Fruit fly (Drosophila melanogaster) whole organism, embryonic: ENCODE data around the gene SelG.

Source experiments
- B-H1 ChIP-seq: fragments of 200-800 bp; sonication (Bioruptor generic); IDR thresholded peaks from 3 replicates; pipeline ENCODE4 v1.3.6; 2022; ENCODE audit warnings: missing biosample characterization, missing genetic modification characterization
- B-H2 ChIP-seq: fragments of 200-800 bp; sonication (Bioruptor generic); optimal IDR thresholded peaks from 2 replicates; lab custom pipeline; 2018; ENCODE audit warnings: missing biosample characterization, mild to moderate bottlenecking, missing genetic modification characterization
- CG11504 ChIP-seq: fragments of 200-800 bp; sonication (Bioruptor generic); optimal IDR thresholded peaks from 3 replicates; lab custom pipeline; 2019; ENCODE audit warnings: missing biosample characterization, mild to moderate bottlenecking, missing genetic modification characterization, moderate library complexity
- CG11723 ChIP-seq: fragments of 200-800 bp; sonication (Bioruptor generic); optimal IDR thresholded peaks from 2 replicates; lab custom pipeline; 2017; ENCODE audit warnings: missing biosample characterization, mild to moderate bottlenecking, missing genetic modification characterization
- CG12104 ChIP-seq: fragments of 200-800 bp; sonication (Bioruptor generic); optimal IDR thresholded peaks from 3 replicates; lab custom pipeline; 2016; ENCODE audit warnings: missing biosample characterization, missing genetic modification characterization
- CG13123 ChIP-seq: fragments of 200-800 bp; sonication (Bioruptor generic); optimal IDR thresholded peaks from 2 replicates; lab custom pipeline; 2016; ENCODE audit warnings: missing biosample characterization, missing genetic modification characterization
- CG14860 ChIP-seq: fragments of 200-800 bp; sonication (Bioruptor generic); IDR thresholded peaks from 3 replicates; pipeline ENCODE4 v1.3.6; 2022; ENCODE audit warnings: missing biosample characterization, missing genetic modification characterization; ENCODE audit not compliant: partially characterized antibody
- CG14965 ChIP-seq: fragments of 200-800 bp; sonication (Bioruptor generic); optimal IDR thresholded peaks from 2 replicates; lab custom pipeline; 2016; ENCODE audit warnings: missing biosample characterization, missing genetic modification characterization, borderline replicate concordance
- CG17802 ChIP-seq: fragments of 200-800 bp; sonication (Bioruptor generic); optimal IDR thresholded peaks from 2 replicates; lab custom pipeline; 2018; ENCODE audit warnings: missing biosample characterization, mild to moderate bottlenecking, missing genetic modification characterization, moderate library complexity
- CG32532 ChIP-seq: fragments of 200-800 bp; sonication (Bioruptor generic); IDR thresholded peaks from 2 replicates; pipeline ENCODE4 v1.3.6; 2022; ENCODE audit warnings: missing biosample characterization, missing genetic modification characterization
- CG32772 ChIP-seq: fragments of 200-800 bp; sonication (Bioruptor generic); IDR thresholded peaks from 2 replicates; pipeline ENCODE4 v1.3.6; 2022; ENCODE audit warnings: missing biosample characterization, missing genetic modification characterization
- CG4424 ChIP-seq: fragments of 200-800 bp; sonication (Bioruptor generic); optimal IDR thresholded peaks from 3 replicates; lab custom pipeline; 2016; ENCODE audit warnings: missing biosample characterization, missing genetic modification characterization
- CG5180 ChIP-seq: fragments of 200-800 bp; sonication (Bioruptor generic); optimal IDR thresholded peaks from 3 replicates; lab custom pipeline; 2017; ENCODE audit warnings: missing biosample characterization, missing genetic modification characterization, mild to moderate bottlenecking, moderate library complexity, missing genetic modification reagents
- CG6791 ChIP-seq: fragments of 200-800 bp; sonication (Bioruptor generic); IDR thresholded peaks from 3 replicates; pipeline ENCODE4 v1.3.6; 2022; ENCODE audit warnings: missing biosample characterization, missing genetic modification characterization; ENCODE audit not compliant: partially characterized antibody
- CG8478 ChIP-seq: fragments of >200 bp; optimal IDR thresholded peaks from 2 replicates; lab custom pipeline; 2018
- CG9215 ChIP-seq: fragments of 200-800 bp; sonication (Bioruptor generic); IDR thresholded peaks from 2 replicates; pipeline ENCODE4 v1.3.6; 2022; ENCODE audit warnings: missing biosample characterization, missing genetic modification characterization
- CG9876 ChIP-seq: fragments of 200-800 bp; sonication (Bioruptor generic); optimal IDR thresholded peaks from 2 replicates; lab custom pipeline; 2016; ENCODE audit warnings: missing biosample characterization, missing genetic modification characterization
- CTCF ChIP-seq: fragments of 200-800 bp; sonication (Bioruptor generic); optimal IDR thresholded peaks from 2 replicates; lab custom pipeline; 2017; ENCODE audit warnings: missing biosample characterization, mild to moderate bottlenecking, missing genetic modification characterization, moderate library complexity
- CkIIα-i1 ChIP-seq: fragments of 200-800 bp; sonication (Bioruptor generic); IDR thresholded peaks from 2 replicates; pipeline ENCODE4 v1.3.6; 2022; ENCODE audit warnings: missing biosample characterization, missing genetic modification characterization
- Drgx ChIP-seq: fragments of 200-800 bp; sonication (Bioruptor generic); IDR thresholded peaks from 2 replicates; pipeline ENCODE4 v1.3.6; 2022; ENCODE audit warnings: missing biosample characterization, missing genetic modification characterization
- Gsc ChIP-seq: fragments of 200-800 bp; sonication (Bioruptor generic); IDR thresholded peaks from 2 replicates; pipeline ENCODE4 v1.3.6; 2022; ENCODE audit warnings: missing biosample characterization, missing genetic modification characterization
- HLHmδ ChIP-seq: fragments of 200-800 bp; sonication (Bioruptor generic); optimal IDR thresholded peaks from 2 replicates; lab custom pipeline; 2018; ENCODE audit warnings: missing biosample characterization, mild to moderate bottlenecking, missing genetic modification characterization, moderate library complexity
- Lhr ChIP-seq: fragments of 200-800 bp; sonication (Bioruptor generic); optimal IDR thresholded peaks from 3 replicates; lab custom pipeline; 2017; ENCODE audit warnings: mild to moderate bottlenecking, missing biosample characterization, missing genetic modification reagents, missing genetic modification characterization
- NC2α ChIP-seq: fragments of 200-800 bp; sonication (Bioruptor generic); optimal IDR thresholded peaks from 2 replicates; lab custom pipeline; 2016; ENCODE audit warnings: missing biosample characterization, missing genetic modification characterization
- Rfx ChIP-seq: fragments of 200-800 bp; sonication (Bioruptor generic); IDR thresholded peaks from 2 replicates; pipeline ENCODE4 v1.3.6; 2022; ENCODE audit warnings: missing biosample characterization, missing genetic modification characterization
- Sry-β ChIP-seq: fragments of 200-800 bp; sonication (Bioruptor generic); optimal IDR thresholded peaks from 2 replicates; lab custom pipeline; 2018; ENCODE audit warnings: missing biosample characterization, mild to moderate bottlenecking, missing genetic modification characterization, moderate library complexity
- ab ChIP-seq: fragments of 200-800 bp; sonication (Bioruptor generic); optimal IDR thresholded peaks from 2 replicates; lab custom pipeline; 2016; ENCODE audit warnings: missing biosample characterization, missing genetic modification characterization
- az2 ChIP-seq: fragments of 200-800 bp; sonication (Bioruptor generic); optimal IDR thresholded peaks from 3 replicates; lab custom pipeline; 2016; ENCODE audit warnings: missing biosample characterization, missing genetic modification characterization
- caup ChIP-seq: fragments of 200-800 bp; sonication (Bioruptor generic); optimal IDR thresholded peaks from 3 replicates; lab custom pipeline; 2017; ENCODE audit warnings: missing biosample characterization, mild to moderate bottlenecking, missing genetic modification characterization, moderate library complexity; ENCODE audit not compliant: severe bottlenecking
- chif ChIP-seq, 2 experiments: fragments of 200-800 bp; sonication (Bioruptor generic); optimal IDR thresholded peaks; 3 replicates each; lab custom pipeline; 2016; ENCODE audit warnings: missing biosample characterization in 2 of 2, missing genetic modification characterization in 2 of 2
- disco-r ChIP-seq: fragments of 200-800 bp; sonication (Bioruptor generic); optimal IDR thresholded peaks from 2 replicates; lab custom pipeline; 2016; ENCODE audit warnings: missing biosample characterization, missing genetic modification characterization
- gce ChIP-seq: fragments of 200-800 bp; sonication (Bioruptor generic); IDR thresholded peaks from 3 replicates; pipeline ENCODE4 v1.3.6; 2022; ENCODE audit warnings: missing biosample characterization, missing genetic modification characterization
- hth ChIP-seq: fragments of >200 bp; optimal IDR thresholded peaks from 2 replicates; lab custom pipeline; 2017; ENCODE audit warnings: inconsistent platforms
- lola ChIP-seq, 3 experiments: fragments of >200 bp in 2 of 3; fragments of 200-800 bp in 1 of 3; sonication (Bioruptor generic) in 1 of 3; optimal IDR thresholded peaks; 2 replicates each; lab custom pipeline; 2017 to 2019; ENCODE audit warnings: missing biosample characterization in 3 of 3, missing genetic modification characterization in 3 of 3, mild to moderate bottlenecking in 1 of 3, moderate library complexity in 1 of 3
- org-1 ChIP-seq: fragments of 200-800 bp; sonication (Bioruptor generic); optimal IDR thresholded peaks from 2 replicates; lab custom pipeline; 2017; ENCODE audit warnings: missing biosample characterization, missing genetic modification characterization
- peb ChIP-seq: fragments of 200-800 bp; sonication (Bioruptor generic); IDR thresholded peaks from 2 replicates; pipeline ENCODE4 v1.3.6; 2022; ENCODE audit warnings: missing biosample characterization, missing genetic modification characterization
- pfk ChIP-seq: fragments of 200-800 bp; sonication (Bioruptor generic); optimal IDR thresholded peaks from 2 replicates; lab custom pipeline; 2018; ENCODE audit warnings: missing biosample characterization, mild to moderate bottlenecking, missing genetic modification characterization, moderate library complexity
- pnt ChIP-seq: fragments of 200-800 bp; sonication (Bioruptor generic); optimal IDR thresholded peaks from 3 replicates; lab custom pipeline; 2016; ENCODE audit warnings: missing biosample characterization, missing genetic modification characterization
- pros ChIP-seq: fragments of 200-800 bp; sonication (Bioruptor generic); optimal IDR thresholded peaks from 3 replicates; lab custom pipeline; 2019; ENCODE audit warnings: missing biosample characterization, mild to moderate bottlenecking, missing genetic modification characterization, moderate library complexity
- pum ChIP-seq: fragments of 200-800 bp; sonication (Bioruptor generic); optimal IDR thresholded peaks from 2 replicates; lab custom pipeline; 2016; ENCODE audit warnings: missing biosample characterization, missing genetic modification characterization
- ro ChIP-seq: fragments of 200-800 bp; sonication (Bioruptor generic); IDR thresholded peaks from 2 replicates; pipeline ENCODE4 v1.3.6; 2022; ENCODE audit warnings: missing biosample characterization, missing genetic modification characterization
- sc ChIP-seq, 3 experiments: fragments of >200 bp in 2 of 3; fragments of 200-800 bp in 1 of 3; sonication (Bioruptor generic) in 1 of 3; optimal IDR thresholded peaks; 2 replicates in 2 of 3; 3 replicates in 1 of 3; lab custom pipeline; 2017; ENCODE audit warnings: mild to moderate bottlenecking in 1 of 3, missing biosample characterization in 1 of 3, missing genetic modification characterization in 1 of 3, missing genetic modification reagents in 1 of 3
- scrt ChIP-seq: fragments of 200-800 bp; sonication (Bioruptor generic); optimal IDR thresholded peaks from 2 replicates; lab custom pipeline; 2018; ENCODE audit warnings: missing biosample characterization, mild to moderate bottlenecking, missing genetic modification characterization, moderate library complexity
- slou ChIP-seq: fragments of 200-800 bp; sonication (Bioruptor generic); optimal IDR thresholded peaks from 3 replicates; lab custom pipeline; 2016; ENCODE audit warnings: missing biosample characterization, missing genetic modification characterization
- toy ChIP-seq: fragments of 200-800 bp; sonication (Bioruptor generic); IDR thresholded peaks from 2 replicates; pipeline ENCODE4 v1.3.6; 2022; ENCODE audit warnings: missing biosample characterization, missing genetic modification characterization
- tup ChIP-seq: fragments of 200-800 bp; sonication (Bioruptor generic); optimal IDR thresholded peaks from 2 replicates; lab custom pipeline; 2016; ENCODE audit warnings: missing biosample characterization, mild to moderate bottlenecking, missing genetic modification characterization, moderate library complexity
- unc-4 ChIP-seq: fragments of 200-800 bp; sonication (Bioruptor generic); IDR thresholded peaks from 2 replicates; pipeline ENCODE4 v1.3.6; 2022; ENCODE audit warnings: missing biosample characterization, missing genetic modification characterization; ENCODE audit not compliant: partially characterized antibody
- wor ChIP-seq: fragments of 200-800 bp; sonication (Bioruptor generic); IDR thresholded peaks from 2 replicates; pipeline ENCODE4 v1.3.6; 2022; ENCODE audit warnings: missing biosample characterization, missing genetic modification characterization
- zfh2 ChIP-seq: fragments of 200-800 bp; sonication (Bioruptor generic); optimal IDR thresholded peaks from 2 replicates; lab custom pipeline; 2016; ENCODE audit warnings: missing biosample characterization, missing genetic modification characterization

The SelG gene

DNA sequence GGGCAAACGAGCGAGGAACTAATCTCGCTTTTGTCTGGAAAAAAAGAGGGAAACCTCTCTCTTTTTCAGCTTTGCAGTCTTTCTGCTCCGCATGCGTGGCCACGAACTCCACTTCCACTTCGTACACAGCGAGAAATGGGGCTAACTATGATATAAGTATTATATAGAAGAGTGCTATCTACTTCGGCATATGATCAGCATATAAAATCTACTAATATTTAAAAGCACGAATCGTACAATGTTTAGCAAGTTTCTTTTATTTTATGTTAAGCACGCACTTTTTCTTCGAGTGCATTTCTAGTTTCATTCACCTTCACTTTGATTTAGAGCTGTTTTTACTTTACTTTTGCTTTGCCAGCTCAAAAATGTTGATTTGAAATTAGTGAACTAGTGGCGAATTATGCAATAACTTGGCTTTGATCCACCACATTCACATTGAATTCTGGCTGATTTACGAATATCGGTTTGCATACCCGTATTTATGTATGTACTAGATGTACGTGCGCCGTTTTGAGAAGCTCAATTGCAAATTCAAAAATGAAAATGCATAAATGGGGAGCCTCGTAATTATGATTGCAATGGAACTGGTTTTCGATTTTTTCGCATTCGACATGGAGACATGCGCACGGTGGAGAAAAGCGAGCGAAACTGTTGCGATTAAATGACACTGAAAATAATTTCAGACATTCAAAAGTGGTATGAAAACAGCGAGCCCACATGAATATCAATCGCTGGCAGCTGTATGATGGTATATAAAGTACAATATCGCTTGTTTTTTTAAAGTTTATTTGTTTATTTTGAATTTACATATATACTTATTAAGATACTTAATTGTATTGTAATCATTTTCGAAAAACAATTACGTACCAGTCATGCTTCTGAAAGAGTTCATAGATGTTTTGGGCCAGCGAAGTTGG is 29.3 kb upstream of the SelG start (continued):
- no peak for TF ChIP-seq ab (GFP tag; lab: Kevin White, UChicago)
- TF ChIP-seq scrt (GFP tag; lab: Kevin White, UChicago), result peak; percentile 35
- TF ChIP-seq CG9876 (GFP tag; lab: Kevin White, UChicago), result no peak
- TF ChIP-seq toy, result no peak
- peak; percentile 66 for TF ChIP-seq org-1 (GFP tag; lab: Kevin White, UChicago)
- no peak for TF ChIP-seq sc (optimal IDR thresholded peaks at IDR 0.05; lab: Kevin White, UChicago)
- peak; percentile 55 for TF ChIP-seq sc (GFP tag; optimal IDR thresholded peaks at IDR 0.05; lab: Kevin White, UChicago)
- no peak for TF ChIP-seq CkIIα-i1 (GFP tag; lab: Robert Waterston, UW)
- no peak for TF ChIP-seq Sry-β (GFP tag; lab: Kevin White, UChicago)
- peak; percentile 14 for TF ChIP-seq zfh2 (GFP tag; lab: Kevin White, UChicago)
- peak; percentile 91; the same call in 2 of the 3 replicates for TF ChIP-seq gce (GFP tag; lab: Robert Waterston, UW)
- TF ChIP-seq slou (GFP tag; lab: Kevin White, UChicago), result peak; percentile 49
- peak; percentile 53; the same call in 1 of the 2 replicates for TF ChIP-seq CG9215 (GFP tag; lab: Robert Waterston, UW)
- TF ChIP-seq az2 (GFP tag; lab: Kevin White, UChicago), result peak; percentile 73
- peak; percentile 55 for TF ChIP-seq CTCF (GFP tag; lab: Kevin White, UChicago)
- TF ChIP-seq CG5180 (GFP tag; lab: Kevin White, UChicago), result peak; percentile 37
- TF ChIP-seq B-H1 (GFP tag; lab: Robert Waterston, UW), result peak; percentile 82; the same call in 2 of the 3 replicates
- peak; percentile 68 for TF ChIP-seq CG4424 (GFP tag; lab: Kevin White, UChicago)
- no peak for TF ChIP-seq unc-4 (GFP tag; lab: Robert Waterston, UW)
- TF ChIP-seq hth (lab: Kevin White, UChicago), result no peak
- TF ChIP-seq pnt (GFP tag; lab: Kevin White, UChicago), result peak; percentile 81
- no peak for TF ChIP-seq CG8478 (lab: Kevin White, UChicago)
- no peak for TF ChIP-seq CG6791 (GFP tag; lab: Robert Waterston, UW)
- no peak for TF ChIP-seq CG14965 (GFP tag; lab: Kevin White, UChicago)
- TF ChIP-seq pros, result no peak
- TF ChIP-seq pum, result peak; percentile 82
- TF ChIP-seq CG11504 (tag; lab: Kevin White, UChicago), result peak; percentile 89
- peak in 1 of 3 experiments; percentile 67 for TF ChIP-seq lola (GFP tag; optimal IDR thresholded peaks at IDR 0.05; lab: Kevin White, UChicago)
- TF ChIP-seq B-H2 (GFP tag; lab: Kevin White, UChicago), result no peak
- peak; percentile 84 for TF ChIP-seq Rfx (GFP tag; lab: Robert Waterston, UW)
- peak; percentile 73; the same call in 1 of the 2 replicates for TF ChIP-seq peb
- TF ChIP-seq CG11723, result peak; percentile 36
- peak; percentile 23 for TF ChIP-seq caup (GFP tag; lab: Kevin White, UChicago)
- peak; percentile 39 to 57 for TF ChIP-seq chif (GFP tag; optimal IDR thresholded peaks at IDR 0.05; lab: Kevin White, UChicago)
- peak; percentile 42 for TF ChIP-seq Lhr (GFP tag; lab: Kevin White, UChicago)
- peak; percentile 18 for TF ChIP-seq CG12104
- no peak for TF ChIP-seq HLHmδ (GFP tag; lab: Kevin White, UChicago)
- TF ChIP-seq Drgx (GFP tag; lab: Robert Waterston, UW), result peak; percentile 96
- no peak for TF ChIP-seq NC2α (GFP tag; lab: Kevin White, UChicago)
- peak; percentile 40 for TF ChIP-seq CG17802
- TF ChIP-seq CG14860 (GFP tag; lab: Robert Waterston, UW), result no peak
- TF ChIP-seq wor (GFP tag; lab: Robert Waterston, UW), result peak; percentile 42; the same call in 1 of the 2 replicates
- TF ChIP-seq tup (GFP tag; lab: Kevin White, UChicago), result no peak
- peak; percentile 52 for TF ChIP-seq disco-r (GFP tag; lab: Kevin White, UChicago)
- TF ChIP-seq CG32532 (GFP tag; lab: Robert Waterston, UW), result peak; percentile 84
- no peak for TF ChIP-seq pfk
- no peak for TF ChIP-seq CG13123 (GFP tag; lab: Kevin White, UChicago)
- TF ChIP-seq ro (GFP tag; lab: Robert Waterston, UW), result no peak
- peak; percentile 84 for TF ChIP-seq CG32772 (GFP tag; lab: Robert Waterston, UW)
- no peak; the same call in 1 of the 2 replicates for TF ChIP-seq Gsc (GFP tag; lab: Robert Waterston, UW)
